Worm (Caenorhabditis elegans) whole organism, L4 larva: Measurements from ENCODE around the gene vti-1.

Experiments
- Y5F2A.4 ChIP-seq: fragments of 200-800 bp; sonication (Bioruptor generic); optimal IDR thresholded peaks from 2 replicates; lab custom pipeline; 2018; ENCODE audit warnings: mild to moderate bottlenecking, missing genetic modification characterization, missing compliant biosample characterization
- ceh-32 ChIP-seq: sonication (generic microtip); optimal IDR thresholded peaks from 2 replicates; lab custom pipeline; 2016; ENCODE audit warnings: mild to moderate bottlenecking, missing genetic modification characterization, missing compliant biosample characterization; ENCODE audit not compliant: poor library complexity
- ctbp-1 ChIP-seq: fragments of 200-800 bp; sonication (Bioruptor generic); IDR thresholded peaks from 2 replicates; pipeline ENCODE4 v1.3.6; 2022; ENCODE audit warnings: missing genetic modification reagents, missing genetic modification characterization, missing compliant biosample characterization
- dpl-1 ChIP-seq: fragments of 150-350 bp; optimal IDR thresholded peaks from 2 replicates; lab custom pipeline; 2014; ENCODE audit warnings: missing biosample characterization, missing genetic modification reagents, missing genetic modification characterization
- jun-1 ChIP-seq: fragments of 150-350 bp; optimal IDR thresholded peaks from 2 replicates; lab custom pipeline; 2014; ENCODE audit warnings: missing biosample characterization, missing genetic modification reagents, missing genetic modification characterization
- lin-13 ChIP-seq: fragments of 150-350 bp; optimal IDR thresholded peaks from 2 replicates; lab custom pipeline; 2014; ENCODE audit warnings: missing biosample characterization, missing genetic modification reagents, missing genetic modification characterization
- mxl-2 ChIP-seq: fragments of 200-800 bp; sonication (Bioruptor generic); conservative IDR thresholded peaks from 2 replicates; pipeline ENCODE4 v1.3.6; 2022; ENCODE audit warnings: missing genetic modification reagents, missing genetic modification characterization, missing compliant biosample characterization
- nhr-10 ChIP-seq: fragments of 150-350 bp; optimal IDR thresholded peaks from 2 replicates; lab custom pipeline; 2014; ENCODE audit warnings: missing biosample characterization, missing genetic modification characterization
- nhr-237 ChIP-seq: sonication (generic microtip); optimal IDR thresholded peaks from 2 replicates; lab custom pipeline; 2017; ENCODE audit warnings: missing biosample characterization, missing genetic modification characterization
- pha-4 ChIP-seq, 2 experiments: fragments of 150-350 bp in 1 of 2; fragments of 200-800 bp in 1 of 2; sonication (Bioruptor generic) in 1 of 2; IDR thresholded peaks in 1 of 2; optimal IDR thresholded peaks in 1 of 2; 2 replicates each; pipeline versions ENCODE4 v1.3.6 to Lab custom; 2014 to 2022; ENCODE audit warnings: missing genetic modification characterization in 2 of 2, missing genetic modification reagents in 2 of 2, missing biosample characterization in 1 of 2, missing compliant biosample characterization in 1 of 2
- pqm-1 ChIP-seq: sonication (generic microtip); optimal IDR thresholded peaks from 2 replicates; lab custom pipeline; 2017; ENCODE audit warnings: missing biosample characterization, missing genetic modification characterization
- zag-1 ChIP-seq: fragments of 150-350 bp; optimal IDR thresholded peaks from 2 replicates; lab custom pipeline; 2014; ENCODE audit warnings: missing biosample characterization, missing genetic modification characterization

- TF ChIP-seq pha-4 (GFP tag; IDR thresholded peaks at IDR 0.05; lab: Robert Waterston, UW) (no peak), pha-4 (tag; optimal IDR thresholded peaks at IDR 0.05; lab: Kevin White, UChicago) (no peak), nhr-10 (tag; lab: Kevin White, UChicago) (no peak), dpl-1 (no peak), zag-1 (tag; lab: Kevin White, UChicago) (no peak), lin-13 (no peak), nhr-237 (no peak), Y5F2A.4 (GFP tag; lab: Kevin White, UChicago) (no peak), ctbp-1 (GFP tag; lab: Robert Waterston, UW) (no peak), ceh-32 (no peak), mxl-2 (GFP tag; lab: Robert Waterston, UW) (no peak), pqm-1 (no peak), jun-1 (no peak)
These were observed 40.4 kb upstream of the vti-1 start, which contains the start of gene oig-5 for ce11 chrIV:14806903-14807302.
